Fruit fly (Drosophila melanogaster) Kc167 (cell line): ENCODE results near the gene Abd-B.
"Not testable (repeated sequence)": the region's sequence is repeated elsewhere in the genome, so short reads cannot be mapped to it uniquely, and the experiment has no call there.

Experiments
- Myc ChIP-seq: fragments of >200 bp; optimal IDR thresholded peaks from 2 replicates; lab custom pipeline; 2017; ENCODE audit warnings: missing external identifiers
- Sin3A ChIP-seq: fragments of >200 bp; optimal IDR thresholded peaks from 2 replicates; lab custom pipeline; 2018; ENCODE audit warnings: missing external identifiers
- h ChIP-seq: fragments of >200 bp; optimal IDR thresholded peaks from 3 replicates; lab custom pipeline; 2018; ENCODE audit warnings: missing external identifiers
- insv ChIP-seq: fragments of >200 bp; optimal IDR thresholded peaks from 3 replicates; lab custom pipeline; 2018; ENCODE audit warnings: missing external identifiers
- psq ChIP-seq: fragments of >200 bp; optimal IDR thresholded peaks from 2 replicates; lab custom pipeline; 2017; ENCODE audit warnings: missing external identifiers
- ttk ChIP-seq: sonication (Bioruptor generic); optimal IDR thresholded peaks from 2 replicates; lab custom pipeline; 2017; ENCODE audit warnings: missing external identifiers

Gene Abd-B

DNA sequence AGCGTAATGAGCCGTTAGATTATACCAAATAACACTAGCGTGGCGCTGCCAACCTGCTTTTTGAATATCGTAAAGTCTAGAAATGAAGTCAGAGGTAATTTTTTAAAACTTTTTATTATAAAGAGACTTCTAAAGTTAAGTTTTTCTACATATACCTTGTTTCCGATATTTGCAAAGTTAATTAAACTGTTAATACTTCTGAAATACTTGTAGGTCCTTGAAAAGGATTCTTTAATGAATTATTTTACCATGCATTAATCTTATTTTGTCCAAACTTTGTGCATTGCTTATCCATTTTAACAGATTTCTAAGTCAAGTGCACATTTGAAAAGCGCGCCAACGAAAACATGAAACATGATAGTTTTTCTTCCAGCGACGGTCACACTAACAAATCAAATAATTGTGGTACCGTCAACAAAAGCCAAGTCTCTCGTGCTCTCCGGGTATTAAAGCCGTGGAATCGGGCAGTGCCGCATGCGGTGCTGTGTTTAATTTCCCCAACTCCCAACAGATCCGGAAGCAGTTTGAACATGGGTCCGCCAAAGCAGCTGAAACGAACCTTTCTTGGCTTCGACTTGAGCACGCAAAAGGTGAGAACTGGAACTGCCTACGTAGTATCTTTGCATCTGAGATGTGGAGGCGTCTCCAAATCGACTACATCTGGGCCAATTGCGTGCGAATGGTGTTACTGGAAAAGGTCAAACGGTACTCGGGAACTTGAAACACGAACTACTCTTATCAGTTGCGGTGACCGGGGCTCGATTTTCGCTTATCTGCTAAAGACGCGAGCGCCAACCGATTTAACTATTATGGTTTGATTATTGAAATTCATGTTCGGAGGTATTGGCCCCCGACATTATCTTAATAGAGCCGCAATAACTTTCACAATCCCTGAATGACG is 24.3 kb upstream of the Abd-B start, which contains the start of the genes EMC2A and CG3534:
Gene EMC2A (minus strand): TSS at position 13 of the 901 bp plus-strand sequence.
Gene CG3534 (plus strand): TSS at position 388 of the 901 bp plus-strand sequence.
- TF ChIP-seq Myc, result no peak
- TF ChIP-seq h (lab: Kevin White, UChicago), result no peak
- TF ChIP-seq ttk, result no peak
- no peak for TF ChIP-seq Sin3A (lab: Kevin White, UChicago)
- TF ChIP-seq psq, result no peak
- TF ChIP-seq insv (lab: Kevin White, UChicago), result no peak

DNA sequence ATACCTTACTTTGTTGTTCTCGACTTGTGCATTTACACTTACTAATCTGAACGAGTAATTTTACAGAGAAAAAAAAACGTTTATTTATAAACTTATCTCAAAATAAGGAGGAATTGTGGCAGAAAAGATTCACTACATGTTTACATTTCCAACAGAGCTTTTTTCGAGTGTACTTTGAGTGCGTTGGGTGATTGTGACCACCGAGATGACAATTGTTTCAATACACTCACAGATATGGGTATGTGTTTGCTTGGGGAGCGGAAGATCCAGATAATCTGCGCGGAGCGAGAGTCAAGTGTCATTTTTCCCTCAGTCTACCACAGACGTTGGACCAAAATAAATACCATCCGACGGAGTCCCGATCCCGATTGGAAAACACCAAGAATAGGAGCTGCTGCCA is 20.7 kb upstream of the Abd-B start, which contains the start of gene CG31274:
Gene CG31274 (plus strand): TSS at position 301 of the 400 bp plus-strand sequence.
- TF ChIP-seq ttk; Myc; Sin3A (lab: Kevin White, UChicago): not testable (repeated sequence)

DNA sequence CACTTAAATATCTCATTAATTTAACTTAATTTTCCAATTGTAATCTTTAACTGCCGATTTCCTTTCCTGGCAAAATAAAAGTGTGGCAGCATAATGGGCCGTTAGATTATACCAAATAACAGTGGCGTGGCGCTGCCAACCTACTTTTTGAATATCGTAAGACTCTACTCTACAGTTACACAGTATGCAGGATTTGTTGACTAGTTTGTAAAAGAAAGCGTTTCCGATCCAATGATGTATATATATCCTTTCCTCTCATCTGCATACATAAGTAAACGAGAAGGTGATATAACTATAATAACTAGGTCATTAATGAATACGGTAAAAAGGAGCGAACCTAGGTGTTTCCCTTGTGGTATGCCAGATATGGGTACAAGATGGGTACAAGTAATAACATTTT is 19.7 kb upstream of the Abd-B start, which contains the start of gene EMC2B:
Gene EMC2B (minus strand): TSS at position 98 of the 400 bp plus-strand sequence.
- TF ChIP-seq insv (lab: Kevin White, UChicago) (no peak), Sin3A (lab: Kevin White, UChicago) (no peak), h (lab: Kevin White, UChicago) (no peak), Myc (no peak), psq (no peak), ttk (no peak)

DNA sequence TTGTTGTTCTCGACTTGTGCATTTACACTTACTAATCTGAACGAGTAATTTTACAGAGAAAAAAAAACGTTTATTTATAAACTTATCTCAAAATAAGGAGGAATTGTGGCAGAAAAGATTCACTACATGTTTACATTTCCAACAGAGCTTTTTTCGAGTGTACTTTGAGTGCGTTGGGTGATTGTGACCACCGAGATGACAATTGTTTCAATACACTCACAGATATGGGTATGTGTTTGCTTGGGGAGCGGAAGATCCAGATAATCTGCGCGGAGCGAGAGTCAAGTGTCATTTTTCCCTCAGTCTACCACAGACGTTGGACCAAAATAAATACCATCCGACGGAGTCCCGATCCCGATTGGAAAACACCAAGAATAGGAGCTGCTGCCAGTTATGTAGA is 16.5 kb upstream of the Abd-B start, which contains the start of gene MESK4:
Gene MESK4 (plus strand): TSS at position 301 of the 400 bp plus-strand sequence.
- TF ChIP-seq h (lab: Kevin White, UChicago); psq; insv (lab: Kevin White, UChicago): not testable (repeated sequence)

DNA sequence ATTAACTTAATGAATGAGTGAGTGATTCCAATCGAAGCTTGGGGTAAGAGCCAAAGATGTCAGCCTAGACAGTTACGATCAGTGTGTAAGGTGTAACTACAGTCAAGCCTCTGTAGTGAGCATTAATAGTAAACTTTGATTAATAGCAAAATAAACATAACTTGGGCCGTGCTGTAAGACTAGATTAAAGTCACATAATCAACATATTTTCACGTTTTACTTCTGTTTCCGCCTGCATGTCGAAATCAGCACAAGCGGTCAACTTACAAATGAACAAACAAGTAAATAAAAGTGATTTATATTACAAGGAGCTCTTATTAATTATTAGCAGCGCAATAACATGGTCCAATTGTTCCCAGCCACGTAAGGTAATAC is 15.9 kb upstream of the Abd-B start:
- TF ChIP-seq ttk (no peak), Myc (no peak), psq (no peak), insv (lab: Kevin White, UChicago) (no peak), h (lab: Kevin White, UChicago) (no peak), Sin3A (lab: Kevin White, UChicago) (no peak)

DNA sequence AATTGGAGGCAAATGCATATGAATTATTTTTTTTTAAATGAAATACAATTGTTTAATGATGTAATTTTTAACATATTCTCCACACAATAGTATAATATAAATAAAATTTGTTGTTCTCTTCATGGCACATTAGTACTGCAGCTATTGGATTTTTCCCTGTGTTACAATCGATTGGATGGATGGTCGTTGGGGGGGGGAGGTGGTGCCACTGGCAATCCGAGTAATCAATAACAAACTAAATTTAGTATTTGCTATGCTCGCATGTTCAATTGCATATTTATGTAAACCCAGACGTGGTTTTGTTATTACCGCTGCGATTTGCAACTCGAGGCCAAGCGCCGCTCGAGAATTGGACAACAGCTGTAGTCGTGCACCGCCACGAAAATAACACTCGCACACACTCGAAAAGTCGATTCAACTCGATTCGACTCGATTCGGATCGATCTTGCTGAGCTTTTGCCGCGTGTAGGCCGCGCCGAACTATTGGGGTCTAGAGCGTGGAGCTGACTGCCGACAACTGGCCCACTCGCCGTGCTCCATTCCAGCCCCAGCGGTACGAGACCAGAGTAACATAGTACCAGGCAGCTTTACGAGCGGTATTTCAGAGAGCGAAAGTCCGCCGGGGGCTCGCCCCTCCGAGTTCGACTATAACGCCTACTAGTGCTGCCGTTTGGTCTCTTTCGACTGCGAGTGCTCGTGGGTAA is 15.3 kb upstream of the Abd-B start, which contains the start of gene CG18622:
Gene CG18622 (minus strand): TSS at position 513 of the 704 bp plus-strand sequence.
- TF ChIP-seq Sin3A (lab: Kevin White, UChicago) (no peak), h (lab: Kevin White, UChicago) (no peak), ttk (no peak), insv (lab: Kevin White, UChicago) (no peak), Myc (no peak), psq (no peak)

DNA sequence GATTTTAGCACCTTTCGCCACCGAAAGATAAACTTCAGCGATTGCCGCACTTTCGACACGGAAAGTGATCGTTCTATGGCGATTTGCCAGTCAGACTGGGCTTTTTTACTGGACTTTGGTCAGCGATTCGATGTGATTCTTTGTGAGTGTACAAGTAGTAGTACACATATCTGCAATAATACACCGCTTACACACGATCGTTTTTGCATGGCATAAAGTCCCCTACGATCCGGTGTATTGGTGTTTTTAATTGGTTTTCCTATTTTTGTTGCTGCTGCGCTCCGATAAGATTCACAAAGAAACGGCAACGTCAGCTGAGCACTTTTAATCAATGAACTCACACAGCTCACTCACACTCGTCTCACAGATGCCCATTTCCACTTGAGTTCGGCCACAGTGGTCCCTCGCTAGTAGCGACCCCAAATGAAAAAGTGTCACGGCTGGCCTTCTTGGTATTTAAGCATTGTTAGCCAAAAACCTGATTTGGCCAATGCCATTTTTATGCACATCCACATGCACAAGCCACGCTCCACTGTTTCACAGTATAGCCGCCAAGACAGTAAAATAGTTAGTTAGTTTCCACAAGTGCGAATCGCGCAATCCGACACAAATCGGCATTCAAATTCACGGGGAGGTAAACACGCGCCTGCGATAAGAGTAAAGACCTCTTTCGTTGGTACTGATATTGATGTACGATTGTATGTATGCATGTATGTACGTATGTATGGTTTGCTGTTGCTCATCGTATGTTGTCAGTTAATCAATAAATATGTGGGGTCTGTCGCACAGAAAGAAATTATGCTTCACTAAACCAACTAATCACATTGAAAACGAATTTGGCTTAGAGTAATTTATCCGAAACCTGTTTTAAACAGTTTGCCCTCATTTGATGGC is 14.4 kb upstream of the Abd-B start:
- TF ChIP-seq ttk (no peak), psq (no peak), h (lab: Kevin White, UChicago) (no peak), Sin3A (lab: Kevin White, UChicago) (no peak), Myc (no peak), insv (lab: Kevin White, UChicago) (no peak)

DNA sequence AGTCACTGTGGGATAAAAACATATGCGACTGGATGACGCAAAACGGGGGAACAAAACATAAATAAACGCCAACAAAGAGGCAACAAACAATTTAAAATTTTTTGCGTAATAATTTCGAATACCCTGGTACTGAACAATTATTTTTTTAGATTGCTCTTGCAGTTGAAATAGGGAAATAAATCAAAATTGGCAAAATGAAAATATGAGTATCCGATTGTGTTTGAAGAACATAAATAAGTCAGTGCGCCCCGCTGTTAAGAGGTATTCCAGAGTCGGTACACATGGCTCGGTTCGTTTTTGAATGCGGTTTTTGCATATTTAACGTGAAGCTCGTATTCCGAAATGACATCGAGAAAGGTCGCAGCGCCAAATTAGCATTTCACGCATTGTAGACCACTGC is 13.5 kb upstream of the Abd-B start:
- TF ChIP-seq ttk (no peak), insv (lab: Kevin White, UChicago) (no peak), Myc (no peak), h (lab: Kevin White, UChicago) (no peak), Sin3A (lab: Kevin White, UChicago) (no peak), psq (no peak)

DNA sequence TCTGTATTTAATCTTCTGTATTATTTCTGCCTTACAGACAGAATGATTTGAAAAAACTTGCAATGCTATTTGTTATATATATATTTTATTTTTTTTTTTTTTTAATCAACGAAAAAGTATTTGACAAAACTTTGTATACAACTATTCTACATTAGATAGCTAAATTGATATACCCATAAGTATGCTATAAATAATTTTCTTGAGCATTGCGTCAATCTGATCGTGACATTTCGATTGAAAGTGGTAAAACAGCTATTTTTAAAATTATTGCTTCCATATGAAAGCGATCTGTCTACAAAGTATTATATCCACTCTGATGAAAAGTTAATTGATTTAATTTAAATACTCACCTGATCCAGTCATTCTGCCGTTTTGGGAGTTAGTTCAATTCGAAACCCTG is 12.2 kb upstream of the Abd-B start:
- TF ChIP-seq insv (lab: Kevin White, UChicago), result no peak
- no peak for TF ChIP-seq psq
- no peak for TF ChIP-seq ttk
- no peak for TF ChIP-seq h (lab: Kevin White, UChicago)
- no peak for TF ChIP-seq Sin3A (lab: Kevin White, UChicago)
- TF ChIP-seq Myc, result no peak

DNA sequence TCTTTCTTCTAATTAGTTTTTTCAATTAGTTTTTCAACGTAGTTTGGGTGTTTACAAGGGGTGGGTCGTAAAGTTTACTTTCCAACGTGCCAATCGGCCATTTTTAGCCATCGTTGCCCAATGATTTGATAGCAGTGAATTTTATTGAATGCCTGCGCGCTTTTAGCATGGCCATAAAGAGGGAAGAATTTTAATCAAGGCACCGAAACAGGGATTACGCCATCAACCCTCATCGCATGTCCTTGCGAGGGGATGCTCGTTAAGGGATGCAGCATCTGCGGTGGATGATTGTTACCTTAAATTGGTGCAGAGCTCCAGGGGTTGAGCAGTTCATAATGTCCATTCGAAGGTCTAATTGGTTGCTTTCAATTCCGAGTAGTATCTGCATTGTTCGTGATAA is 11.0 kb upstream of the Abd-B start:
- TF ChIP-seq psq (no peak), insv (lab: Kevin White, UChicago) (no peak), h (lab: Kevin White, UChicago) (no peak), ttk (no peak), Sin3A (lab: Kevin White, UChicago) (no peak), Myc (no peak)

DNA sequence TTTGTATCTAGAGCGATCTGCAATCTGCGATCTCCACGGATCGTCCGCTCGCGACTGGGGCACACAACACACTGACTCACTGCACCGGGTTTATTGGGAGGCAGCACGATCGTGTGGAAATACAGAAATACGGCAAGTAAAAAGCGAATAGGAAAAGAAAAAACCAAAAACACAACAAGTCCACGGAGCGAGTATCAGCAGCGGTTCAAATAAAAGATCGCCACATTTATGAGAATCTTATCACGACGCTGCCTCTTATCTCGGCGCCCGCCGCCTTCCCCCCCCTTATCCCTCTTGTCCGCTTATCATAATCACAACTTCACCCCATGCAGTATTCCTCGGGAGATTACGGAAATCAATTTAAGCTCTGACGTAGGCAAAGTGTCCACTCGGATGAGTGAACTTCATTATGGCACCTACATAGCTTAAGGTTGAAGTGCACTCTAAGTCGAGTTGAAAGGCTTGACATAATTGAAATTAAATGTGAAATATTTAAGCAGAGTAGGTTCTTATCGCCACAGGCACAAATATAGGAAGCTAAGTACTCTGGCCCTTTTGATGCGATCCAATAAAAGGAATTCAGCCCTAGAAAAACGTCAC is 10.2 kb upstream of the Abd-B start, which contains the start of gene AhcyL2:
Gene AhcyL2 (minus strand): TSS at position 51 of the 600 bp plus-strand sequence.
- TF ChIP-seq ttk (no peak), Sin3A (lab: Kevin White, UChicago) (no peak)
